7 worm cellular contexts compared by ENCODE assay signal in the genomic region with DNA sequence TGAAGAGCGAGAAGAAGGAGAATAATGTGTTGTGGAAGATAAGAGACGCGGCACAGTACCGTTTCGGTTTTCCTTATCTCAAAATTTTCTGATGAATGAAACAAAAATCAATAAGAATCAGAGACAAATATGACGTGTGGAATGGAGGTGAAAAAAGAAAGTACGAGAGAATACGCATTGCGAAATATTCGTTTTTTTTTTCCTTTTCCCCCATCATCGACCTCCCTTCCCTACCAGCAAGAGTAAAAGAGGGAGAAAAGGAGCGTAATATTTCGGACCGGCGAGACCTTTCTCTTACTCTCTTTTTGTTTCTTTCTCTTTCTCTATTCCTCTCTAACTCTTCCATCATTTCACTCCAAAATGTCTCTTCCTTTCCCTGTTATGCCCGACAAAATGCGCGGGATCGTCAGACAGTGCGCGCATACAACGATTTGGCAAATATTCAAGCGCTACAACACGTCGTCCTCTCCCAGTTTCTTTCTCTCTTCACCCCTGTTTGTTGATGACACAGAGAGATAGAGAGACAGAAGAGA.
TF ChIP-seq lines count a peak whose summit lies in the region.

No protein-coding gene starts in this region.

TF ChIP-seq in whole organism, L1 larva, 84 proteins besides CTCF, POLR2A, EP300 and RAD21 (continues in another document):
- TF ChIP-seq unc-98 (GFP tag; IDR thresholded peaks at IDR 0.05; lab: Robert Waterston, UW) (no peak), nhr-77 (tag; optimal IDR thresholded peaks at IDR 0.05; lab: Kevin White, UChicago) (peak; percentile 57), egl-27 (tag; optimal IDR thresholded peaks at IDR 0.05; lab: Kevin White, UChicago) (no peak), unc-130 (tag; optimal IDR thresholded peaks at IDR 0.05; lab: Kevin White, UChicago) (peak; percentile 13), sox-4 (tag; optimal IDR thresholded peaks at IDR 0.05; lab: Kevin White, UChicago) (no peak), hpl-2 (GFP tag; optimal IDR thresholded peaks at IDR 0.05; lab: Kevin White, UChicago) (no peak), jun-1 (tag; optimal IDR thresholded peaks at IDR 0.05; lab: Kevin White, UChicago) (peak; percentile 13), elt-2 (tag; optimal IDR thresholded peaks at IDR 0.05; lab: Kevin White, UChicago) (peak; percentile 77), nhr-85 (tag; lab: Kevin White, UChicago) (peak; percentile 95), lir-3 (tag; optimal IDR thresholded peaks at IDR 0.05; lab: Kevin White, UChicago; ENCODE audit: poor library complexity) (peak; percentile 18), efl-3 (GFP tag; optimal IDR thresholded peaks at IDR 0.05; lab: Kevin White, UChicago) (no peak), pqm-1 (tag; optimal IDR thresholded peaks at IDR 0.05; lab: Kevin White, UChicago) (peak; percentile 79)

TF ChIP-seq in whole organism, L2 larva, 48 proteins besides CTCF, POLR2A, EP300 and RAD21 (continues in another document):
- TF ChIP-seq R02D3.7 (tag; optimal IDR thresholded peaks at IDR 0.05; lab: Kevin White, UChicago) (no peak), egl-27 (tag; optimal IDR thresholded peaks at IDR 0.05; lab: Kevin White, UChicago) (peak; percentile 16), aly-2 (tag; optimal IDR thresholded peaks at IDR 0.05; lab: Kevin White, UChicago) (no peak), ztf-4 (tag; optimal IDR thresholded peaks at IDR 0.05; lab: Kevin White, UChicago) (peak; percentile 41), crh-2 (tag; optimal IDR thresholded peaks at IDR 0.05; lab: Kevin White, UChicago) (peak; percentile 72), sem-4 (tag; optimal IDR thresholded peaks at IDR 0.05; lab: Kevin White, UChicago) (peak; percentile 11), C34F6.9 (tag; optimal IDR thresholded peaks at IDR 0.05; lab: Kevin White, UChicago) (peak; percentile 52), fos-1 (tag; optimal IDR thresholded peaks at IDR 0.05; lab: Kevin White, UChicago) (peak; percentile 72), nhr-21 (tag; optimal IDR thresholded peaks at IDR 0.05; lab: Kevin White, UChicago) (no peak), blmp-1 (tag; optimal IDR thresholded peaks at IDR 0.05; lab: Kevin White, UChicago; ENCODE audit: insufficient read depth) (peak; percentile 85), Y55F3AM.14 (GFP tag; optimal IDR thresholded peaks at IDR 0.05; lab: Kevin White, UChicago) (peak; percentile 95), ztf-1 (GFP tag; conservative IDR thresholded peaks at IDR 0.05; lab: Robert Waterston, UW) (no peak)

TF ChIP-seq in whole organism, L3 larva, 47 proteins besides CTCF, POLR2A, EP300 and RAD21 (continues in another document):
- TF ChIP-seq elt-2 (tag; optimal IDR thresholded peaks at IDR 0.05; lab: Kevin White, UChicago) (peak; percentile 88), lin-39 (tag; optimal IDR thresholded peaks at IDR 0.05; lab: Kevin White, UChicago) (peak; percentile 25), nhr-77 (tag; optimal IDR thresholded peaks at IDR 0.05; lab: Kevin White, UChicago) (no peak), ceh-82 (tag; optimal IDR thresholded peaks at IDR 0.05; lab: Kevin White, UChicago) (no peak), pqm-1 (tag; optimal IDR thresholded peaks at IDR 0.05; lab: Kevin White, UChicago) (peak; percentile 81), ZK546.5 (tag; optimal IDR thresholded peaks at IDR 0.05; lab: Kevin White, UChicago) (no peak), ceh-28 (tag; optimal IDR thresholded peaks at IDR 0.05; lab: Kevin White, UChicago) (peak; percentile 61), lin-15B (tag; optimal IDR thresholded peaks at IDR 0.05; lab: Kevin White, UChicago) (no peak), pha-4 (tag; optimal IDR thresholded peaks at IDR 0.05; lab: Kevin White, UChicago) (peak; percentile 85), daf-12 (tag; optimal IDR thresholded peaks at IDR 0.05; lab: Kevin White, UChicago) (no peak), nhr-23 (tag; optimal IDR thresholded peaks at IDR 0.05; lab: Kevin White, UChicago) (peak; percentile 62), lsy-12 (tag; optimal IDR thresholded peaks at IDR 0.05; lab: Kevin White, UChicago) (no peak), nhr-25 (tag; optimal IDR thresholded peaks at IDR 0.05; lab: Kevin White, UChicago) (peak; percentile 75)

TF ChIP-seq in whole organism, L4 larva, 104 proteins besides CTCF, POLR2A, EP300 and RAD21 (continues in another document):
- TF ChIP-seq mxl-3 (GFP tag; optimal IDR thresholded peaks at IDR 0.05; lab: Kevin White, UChicago) (peak; percentile 29), nhr-42 (GFP tag; IDR thresholded peaks at IDR 0.05; lab: Robert Waterston, UW) (no peak), nhr-48 (tag; optimal IDR thresholded peaks at IDR 0.05; lab: Kevin White, UChicago) (peak; percentile 40), mdl-1 (tag; optimal IDR thresholded peaks at IDR 0.05; lab: Kevin White, UChicago) (no peak), mes-2 (tag; optimal IDR thresholded peaks at IDR 0.05; lab: Kevin White, UChicago; ENCODE audit: poor library complexity, severe bottlenecking) (peak; percentile 24), rbr-2 (tag; optimal IDR thresholded peaks at IDR 0.05; lab: Kevin White, UChicago) (peak; percentile 26), mep-1 (tag; optimal IDR thresholded peaks at IDR 0.05; lab: Kevin White, UChicago) (peak; percentile 65), pqm-1 (tag; optimal IDR thresholded peaks at IDR 0.05; lab: Kevin White, UChicago) (peak; percentile 93), nhr-76 (tag; optimal IDR thresholded peaks at IDR 0.05; lab: Kevin White, UChicago) (no peak), saeg-2 (GFP tag; IDR thresholded peaks at IDR 0.05; lab: Robert Waterston, UW) (no peak), ceh-28 (tag; optimal IDR thresholded peaks at IDR 0.05; lab: Kevin White, UChicago) (peak; percentile 46), nhr-6 (tag; optimal IDR thresholded peaks at IDR 0.05; lab: Kevin White, UChicago) (peak; percentile 77)

TF ChIP-seq in whole organism, late embryonic, 69 proteins besides CTCF, POLR2A, EP300 and RAD21 (continues in another document):
- TF ChIP-seq nhr-232 (tag; optimal IDR thresholded peaks at IDR 0.05; lab: Kevin White, UChicago) (no peak), ceh-2 (tag; optimal IDR thresholded peaks at IDR 0.05; lab: Kevin White, UChicago) (no peak), elt-2 (tag; optimal IDR thresholded peaks at IDR 0.05; lab: Kevin White, UChicago) (peak; percentile 41), unc-3 (GFP tag; conservative IDR thresholded peaks at IDR 0.05; lab: Robert Waterston, UW) (no peak), unc-3 (tag; optimal IDR thresholded peaks at IDR 0.05; lab: Kevin White, UChicago) (no peak), fkh-10 (GFP tag; optimal IDR thresholded peaks at IDR 0.05; lab: Kevin White, UChicago) (no peak), nfya-1 (tag; optimal IDR thresholded peaks at IDR 0.05; lab: Kevin White, UChicago) (peak; percentile 21), K02D7.2 (tag; optimal IDR thresholded peaks at IDR 0.05; lab: Kevin White, UChicago) (no peak), ceh-31 (tag; optimal IDR thresholded peaks at IDR 0.05; lab: Kevin White, UChicago) (peak; percentile 38), madf-2 (tag; optimal IDR thresholded peaks at IDR 0.05; lab: Kevin White, UChicago) (no peak), ref-2 (tag; optimal IDR thresholded peaks at IDR 0.05; lab: Kevin White, UChicago) (peak; percentile 19), pros-1 (tag; optimal IDR thresholded peaks at IDR 0.05; lab: Kevin White, UChicago) (peak; percentile 21), ceh-34 (tag; optimal IDR thresholded peaks at IDR 0.05; lab: Kevin White, UChicago) (peak; percentile 12), ceh-6 (GFP tag; optimal IDR thresholded peaks at IDR 0.05; lab: Kevin White, UChicago) (no peak)

TF ChIP-seq in whole organism, mixed stage, embryonic, 35 proteins besides CTCF, POLR2A, EP300 and RAD21:
- TF ChIP-seq sem-2 (GFP tag; optimal IDR thresholded peaks at IDR 0.05; lab: Kevin White, UChicago) (no peak), ham-2 (GFP tag; optimal IDR thresholded peaks at IDR 0.05; lab: Kevin White, UChicago) (peak; percentile 46), pha-4 (tag; optimal IDR thresholded peaks at IDR 0.05; lab: Kevin White, UChicago) (peak; percentile 62), tbx-8 (GFP tag; optimal IDR thresholded peaks at IDR 0.05; lab: Kevin White, UChicago) (no peak), mep-1 (tag; optimal IDR thresholded peaks at IDR 0.05; lab: Kevin White, UChicago) (peak; percentile 21), drap-1 (GFP tag; optimal IDR thresholded peaks at IDR 0.05; lab: Kevin White, UChicago) (no peak), ceh-43 (GFP tag; optimal IDR thresholded peaks at IDR 0.05; lab: Kevin White, UChicago) (no peak), blmp-1 (tag; optimal IDR thresholded peaks at IDR 0.05; lab: Kevin White, UChicago) (peak; percentile 64), elt-3 (tag; optimal IDR thresholded peaks at IDR 0.05; lab: Kevin White, UChicago) (peak; percentile 67), nhr-237 (tag; optimal IDR thresholded peaks at IDR 0.05; lab: Kevin White, UChicago) (peak; percentile 36), unc-62 (GFP tag; optimal IDR thresholded peaks at IDR 0.05; lab: Kevin White, UChicago) (peak; percentile 12), unc-120 (tag; optimal IDR thresholded peaks at IDR 0.05; lab: Kevin White, UChicago; ENCODE audit: poor library complexity, severe bottlenecking) (peak; percentile 51), ces-1 (GFP tag; optimal IDR thresholded peaks at IDR 0.05; lab: Kevin White, UChicago) (no peak), zip-8 (tag; optimal IDR thresholded peaks at IDR 0.05; lab: Kevin White, UChicago) (no peak)

TF ChIP-seq in whole organism, young adult, 124 proteins besides CTCF, POLR2A, EP300 and RAD21 (continues in another document):
- TF ChIP-seq dox-1 (GFP tag; IDR thresholded peaks at IDR 0.05; lab: Robert Waterston, UW) (peak; percentile 47; the same call in 1 of the 2 replicates), him-1 (tag; optimal IDR thresholded peaks at IDR 0.05; lab: Kevin White, UChicago) (no peak), nfyb-1 (GFP tag; IDR thresholded peaks at IDR 0.05; lab: Robert Waterston, UW) (peak; percentile 60; the same call in 1 of the 2 replicates), efl-1 (GFP tag; optimal IDR thresholded peaks at IDR 0.05; lab: Kevin White, UChicago) (no peak), F37B4.10 (GFP tag; IDR thresholded peaks at IDR 0.05; lab: Robert Waterston, UW) (no peak), ztf-25 (GFP tag; IDR thresholded peaks at IDR 0.05; lab: Robert Waterston, UW) (no peak), lin-40 (tag; optimal IDR thresholded peaks at IDR 0.05; lab: Kevin White, UChicago) (peak; percentile 53), nhr-179 (tag; optimal IDR thresholded peaks at IDR 0.05; lab: Kevin White, UChicago) (no peak), chd-7 (tag; optimal IDR thresholded peaks at IDR 0.05; lab: Kevin White, UChicago) (no peak), snpc-3.4 (tag; optimal IDR thresholded peaks at IDR 0.05; lab: Kevin White, UChicago) (no peak), nhr-80 (tag; optimal IDR thresholded peaks at IDR 0.05; lab: Kevin White, UChicago) (peak; percentile 91), ekl-4 (GFP tag; IDR thresholded peaks at IDR 0.05; lab: Robert Waterston, UW) (0 out of 2 replicates have a peak, but pooled peaks have one; percentile 38), C06A6.2 (GFP tag; conservative IDR thresholded peaks at IDR 0.05; lab: Robert Waterston, UW) (no peak), ceh-27 (GFP tag; optimal IDR thresholded peaks at IDR 0.05; lab: Kevin White, UChicago) (peak; percentile 45), ztf-26 (tag; optimal IDR thresholded peaks at IDR 0.05; lab: Kevin White, UChicago) (peak; percentile 39), cebp-1 (GFP tag; IDR thresholded peaks at IDR 0.05; lab: Robert Waterston, UW) (peak; percentile 96), cebp-1 (tag; optimal IDR thresholded peaks at IDR 0.05; lab: Kevin White, UChicago) (peak; percentile 98)
